Fruit fly (Drosophila melanogaster) whole organism: ENCODE results near the gene CG18094.

Experiments used
- CG8478 ChIP-seq: fragments of >200 bp; optimal IDR thresholded peaks from 2 replicates; lab custom pipeline; 2018; ENCODE audit warnings: inconsistent platforms
- EcR ChIP-seq, 2 experiments: fragments of >200 bp; optimal IDR thresholded peaks; 2 replicates each; lab custom pipeline; 2017; ENCODE audit warnings: missing biosample characterization in 2 of 2, missing genetic modification characterization in 2 of 2, missing genetic modification reagents in 2 of 2

- TF ChIP-seq CG8478 (no peak), EcR (GFP tag; optimal IDR thresholded peaks at IDR 0.05; lab: Kevin White, UChicago) (no peak)
These were observed 9.4 kb upstream of the CG18094 start for dm6 chr2L:19480406-19481334.
